Worm (Caenorhabditis elegans) whole organism, late embryonic: ENCODE data around the gene C56C10.6.

Source experiments
- C08G9.2 ChIP-seq: sonication (generic microtip); optimal IDR thresholded peaks from 2 replicates; lab custom pipeline; 2016; ENCODE audit warnings: mild to moderate bottlenecking, missing genetic modification characterization, moderate library complexity, missing compliant biosample characterization
- K02D7.2 ChIP-seq: sonication (generic microtip); optimal IDR thresholded peaks from 2 replicates; lab custom pipeline; 2017; ENCODE audit warnings: mild to moderate bottlenecking, missing genetic modification characterization, missing compliant biosample characterization
- K09A11.1 ChIP-seq: sonication (generic microtip); optimal IDR thresholded peaks from 2 replicates; lab custom pipeline; 2017; ENCODE audit warnings: antibody characterized with exemption, mild to moderate bottlenecking, missing genetic modification characterization, missing compliant biosample characterization; ENCODE audit not compliant: insufficient read depth
- ahr-1 ChIP-seq: sonication (generic microtip); optimal IDR thresholded peaks from 2 replicates; lab custom pipeline; 2016; ENCODE audit warnings: missing genetic modification characterization, missing compliant biosample characterization
- ama-1 ChIP-seq: fragments of 150-350 bp; optimal IDR thresholded peaks from 2 replicates; lab custom pipeline; 2014
- ceh-14 ChIP-seq: sonication (generic microtip); optimal IDR thresholded peaks from 2 replicates; lab custom pipeline; 2016; ENCODE audit warnings: missing genotype, missing genetic modification characterization, missing compliant biosample characterization
- ceh-18 ChIP-seq: sonication (generic microtip); optimal IDR thresholded peaks from 2 replicates; lab custom pipeline; 2016; ENCODE audit warnings: missing genetic modification characterization, missing compliant biosample characterization
- ceh-22 ChIP-seq: sonication (generic microtip); optimal IDR thresholded peaks from 2 replicates; lab custom pipeline; 2017; ENCODE audit warnings: missing biosample characterization, missing genetic modification characterization
- ceh-24 ChIP-seq: sonication (generic microtip); optimal IDR thresholded peaks from 2 replicates; lab custom pipeline; 2016; ENCODE audit warnings: mild to moderate bottlenecking, missing genetic modification characterization, missing compliant biosample characterization
- ceh-31 ChIP-seq: sonication (generic microtip); optimal IDR thresholded peaks from 2 replicates; lab custom pipeline; 2016; ENCODE audit warnings: missing genetic modification characterization, missing compliant biosample characterization
- ceh-34 ChIP-seq: sonication (generic microtip); optimal IDR thresholded peaks from 2 replicates; lab custom pipeline; 2016; ENCODE audit warnings: mild to moderate bottlenecking, missing genetic modification characterization, missing compliant biosample characterization
- ceh-48 ChIP-seq: sonication (generic microtip); optimal IDR thresholded peaks from 2 replicates; lab custom pipeline; 2016; ENCODE audit warnings: missing genetic modification characterization, inconsistent platforms, missing compliant biosample characterization
- ceh-9 ChIP-seq: sonication (generic microtip); optimal IDR thresholded peaks from 2 replicates; lab custom pipeline; 2016; ENCODE audit warnings: mild to moderate bottlenecking, missing genetic modification characterization, inconsistent platforms, missing compliant biosample characterization
- elt-2 ChIP-seq: sonication (generic microtip); optimal IDR thresholded peaks from 2 replicates; lab custom pipeline; 2016; ENCODE audit warnings: missing genetic modification reagents, missing genetic modification characterization, missing compliant biosample characterization
- fax-1 ChIP-seq: sonication (generic microtip); optimal IDR thresholded peaks from 2 replicates; lab custom pipeline; 2016; ENCODE audit warnings: missing genotype, missing genetic modification characterization, missing compliant biosample characterization
- gmeb-2 ChIP-seq: sonication (generic microtip); optimal IDR thresholded peaks from 2 replicates; lab custom pipeline; 2016; ENCODE audit warnings: missing genetic modification characterization, inconsistent platforms, missing compliant biosample characterization
- hlh-6 ChIP-seq: sonication (generic microtip); optimal IDR thresholded peaks from 2 replicates; lab custom pipeline; 2016; ENCODE audit warnings: missing genotype, missing genetic modification characterization, missing compliant biosample characterization
- hlh-8 ChIP-seq: sonication (generic microtip); optimal IDR thresholded peaks from 2 replicates; lab custom pipeline; 2016; ENCODE audit warnings: missing genotype, missing genetic modification characterization, missing compliant biosample characterization
- lim-6 ChIP-seq: sonication (generic microtip); optimal IDR thresholded peaks from 2 replicates; lab custom pipeline; 2016; ENCODE audit warnings: missing genetic modification characterization, missing compliant biosample characterization
- lin-11 ChIP-seq: fragments of 200-800 bp; sonication (Bioruptor generic); optimal IDR thresholded peaks from 2 replicates; lab custom pipeline; 2018; ENCODE audit warnings: mild to moderate bottlenecking, missing genetic modification characterization, missing compliant biosample characterization
- nfya-1 ChIP-seq: sonication (generic microtip); optimal IDR thresholded peaks from 2 replicates; lab custom pipeline; 2017; ENCODE audit warnings: missing genetic modification characterization, mild to moderate bottlenecking, missing compliant biosample characterization, antibody characterized with exemption, moderate library complexity
- nhr-11 ChIP-seq: fragments of 150-350 bp; optimal IDR thresholded peaks from 2 replicates; lab custom pipeline; 2014; ENCODE audit warnings: missing biosample characterization, missing genetic modification characterization
- nhr-232 ChIP-seq: sonication (generic microtip); optimal IDR thresholded peaks from 2 replicates; lab custom pipeline; 2016; ENCODE audit warnings: missing genetic modification characterization, missing compliant biosample characterization
- npax-4 ChIP-seq: sonication (generic microtip); optimal IDR thresholded peaks from 2 replicates; lab custom pipeline; 2016; ENCODE audit warnings: missing genetic modification characterization, missing compliant biosample characterization
- odd-2 ChIP-seq: sonication (generic microtip); optimal IDR thresholded peaks from 2 replicates; lab custom pipeline; 2017; ENCODE audit warnings: antibody characterized with exemption, mild to moderate bottlenecking, missing genetic modification characterization, missing compliant biosample characterization
- pat-9 ChIP-seq: fragments of 200-800 bp; sonication (Bioruptor generic); optimal IDR thresholded peaks from 2 replicates; lab custom pipeline; 2018; ENCODE audit warnings: mild to moderate bottlenecking, missing genetic modification characterization, moderate library complexity, missing compliant biosample characterization
- pax-1 ChIP-seq: fragments of 150-350 bp; optimal IDR thresholded peaks from 2 replicates; lab custom pipeline; 2014; ENCODE audit warnings: missing biosample characterization, missing genetic modification characterization
- pha-4 ChIP-seq: fragments of 150-350 bp; optimal IDR thresholded peaks from 2 replicates; lab custom pipeline; 2018; ENCODE audit warnings: missing biosample characterization, missing genetic modification reagents, missing genetic modification characterization
- pros-1 ChIP-seq: fragments of 150-350 bp; optimal IDR thresholded peaks from 2 replicates; lab custom pipeline; 2014; ENCODE audit warnings: missing biosample characterization, missing genetic modification reagents, missing genetic modification characterization
- ref-2 ChIP-seq: sonication (generic microtip); optimal IDR thresholded peaks from 2 replicates; lab custom pipeline; 2016; ENCODE audit warnings: missing genetic modification characterization, missing compliant biosample characterization
- sox-2 ChIP-seq: fragments of 200-800 bp; sonication (Bioruptor generic); IDR thresholded peaks from 2 replicates; pipeline ENCODE4 v1.3.6; 2022; ENCODE audit warnings: missing genetic modification reagents, missing genetic modification characterization, missing compliant biosample characterization
- sox-4 ChIP-seq: sonication (generic microtip); optimal IDR thresholded peaks from 2 replicates; lab custom pipeline; 2017; ENCODE audit warnings: mild to moderate bottlenecking, missing genetic modification characterization, inconsistent platforms, missing compliant biosample characterization
- syd-9 ChIP-seq: sonication (generic microtip); optimal IDR thresholded peaks from 2 replicates; lab custom pipeline; 2016; ENCODE audit warnings: mild to moderate bottlenecking, missing genetic modification characterization, moderate library complexity, missing compliant biosample characterization
- tbx-2 ChIP-seq: sonication (generic microtip); optimal IDR thresholded peaks from 2 replicates; lab custom pipeline; 2016; ENCODE audit warnings: missing genetic modification characterization, missing compliant biosample characterization
- unc-3 ChIP-seq, 2 experiments: fragments of 200-800 bp in 1 of 2; sonication (Bioruptor generic) in 1 of 2; sonication (generic microtip) in 1 of 2; conservative IDR thresholded peaks in 1 of 2; optimal IDR thresholded peaks in 1 of 2; 2 replicates each; pipeline versions ENCODE4 v1.3.6 to Lab custom; 2016 to 2022; ENCODE audit warnings: missing compliant biosample characterization in 2 of 2, missing genetic modification characterization in 2 of 2, missing genetic modification reagents in 1 of 2
- unc-42 ChIP-seq: sonication (generic microtip); optimal IDR thresholded peaks from 2 replicates; lab custom pipeline; 2016; ENCODE audit warnings: missing genotype, missing genetic modification characterization, missing compliant biosample characterization
- unc-55 ChIP-seq: sonication (generic microtip); optimal IDR thresholded peaks from 2 replicates; lab custom pipeline; 2017; ENCODE audit warnings: missing biosample characterization, missing genetic modification reagents, missing genetic modification characterization
- unc-86 ChIP-seq: sonication (generic microtip); optimal IDR thresholded peaks from 2 replicates; lab custom pipeline; 2016; ENCODE audit warnings: missing genetic modification characterization, missing compliant biosample characterization
- zip-5 ChIP-seq: sonication (generic microtip); optimal IDR thresholded peaks from 2 replicates; lab custom pipeline; 2016; ENCODE audit warnings: missing genetic modification characterization, missing compliant biosample characterization

The C56C10.6 gene

ce11 chrII:6621886-6622285, 40.8 kb upstream of the C56C10.6 start, which contains the start of gene F54H5.3:
Gene F54H5.3, plus strand, starts transcription at chrII:6622186.
- TF ChIP-seq zip-5 (tag; lab: Kevin White, UChicago) = no peak
- TF ChIP-seq ceh-24 (tag; lab: Kevin White, UChicago) = no peak
- no peak for TF ChIP-seq elt-2 (tag; lab: Kevin White, UChicago)
- no peak for TF ChIP-seq ceh-22 (tag; lab: Kevin White, UChicago)
- TF ChIP-seq fax-1 (tag; lab: Kevin White, UChicago) = no peak
- TF ChIP-seq nhr-232 (tag; lab: Kevin White, UChicago) = no peak

ce11 chrII:6619007-6619406, 37.9 kb upstream of the C56C10.6 start:
- TF ChIP-seq ama-1 (no peak), lim-6 (tag; lab: Kevin White, UChicago) (no peak), pha-4 (tag; lab: Kevin White, UChicago) (no peak)

ce11 chrII:6616770-6617169, 35.6 kb upstream of the C56C10.6 start, which contains the start of gene klf-3:
Gene klf-3, plus strand, starts transcription at chrII:6616878.
- TF ChIP-seq unc-86 (tag; lab: Kevin White, UChicago) = no peak
- no peak for TF ChIP-seq odd-2 (tag; lab: Kevin White, UChicago)
- no peak for TF ChIP-seq npax-4 (tag; lab: Kevin White, UChicago)
- TF ChIP-seq ceh-34 (tag; lab: Kevin White, UChicago) = no peak
- TF ChIP-seq, all 69 proteins: peak for 0

ce11 chrII:6616135-6616534, 35.0 kb upstream of the C56C10.6 start:
- TF ChIP-seq pat-9 (tag; lab: Kevin White, UChicago) (no peak), nhr-11 (tag; lab: Kevin White, UChicago) (no peak), sox-4 (no peak), ceh-48 (tag; lab: Kevin White, UChicago) (no peak), ceh-9 (tag; lab: Kevin White, UChicago) (no peak), ref-2 (tag; lab: Kevin White, UChicago) (no peak), ceh-34 (tag; lab: Kevin White, UChicago) (no peak), hlh-8 (tag; lab: Kevin White, UChicago) (no peak), C08G9.2 (no peak), unc-42 (no peak), pros-1 (no peak), hlh-6 (no peak), npax-4 (tag; lab: Kevin White, UChicago) (no peak)

ce11 chrII:6615232-6616029, 34.3 kb upstream of the C56C10.6 start:
- TF ChIP-seq ceh-48 (tag; lab: Kevin White, UChicago) = no peak
- no peak for TF ChIP-seq tbx-2 (tag; lab: Kevin White, UChicago)
- no peak for TF ChIP-seq pax-1
- no peak for TF ChIP-seq npax-4 (tag; lab: Kevin White, UChicago)
- no peak for TF ChIP-seq pat-9 (tag; lab: Kevin White, UChicago)
- no peak for TF ChIP-seq C08G9.2
- TF ChIP-seq unc-3 (GFP tag; conservative IDR thresholded peaks at IDR 0.05; lab: Robert Waterston, UW) = no peak
- TF ChIP-seq unc-3 (tag; optimal IDR thresholded peaks at IDR 0.05; lab: Kevin White, UChicago) = no peak
- no peak for TF ChIP-seq K09A11.1 (tag; lab: Kevin White, UChicago)
- TF ChIP-seq unc-55 (GFP tag; lab: Kevin White, UChicago) = no peak
- TF ChIP-seq unc-42 = no peak
- no peak for TF ChIP-seq sox-2 (GFP tag; lab: Robert Waterston, UW)
- TF ChIP-seq ceh-18 = no peak

- TF ChIP-seq lim-6 (tag; lab: Kevin White, UChicago) (no peak), lin-11 (no peak), K02D7.2 (tag; lab: Kevin White, UChicago) (no peak), ceh-14 (tag; lab: Kevin White, UChicago) (no peak), gmeb-2 (tag; lab: Kevin White, UChicago) (no peak), ahr-1 (no peak), syd-9 (no peak), hlh-6 (no peak), ceh-31 (tag; lab: Kevin White, UChicago) (no peak), sox-2 (GFP tag; lab: Robert Waterston, UW) (no peak), nfya-1 (tag; lab: Kevin White, UChicago) (no peak), ceh-34 (tag; lab: Kevin White, UChicago) (no peak), pha-4 (tag; lab: Kevin White, UChicago) (no peak)
Measured at ce11 chrII:6614500-6614899, 33.4 kb upstream of the C56C10.6 start.
